Fruit fly (Drosophila melanogaster) Kc167 (cell line): ENCODE results near the gene CG7568.

ENCODE experiments used
- h ChIP-seq: fragments of >200 bp; optimal IDR thresholded peaks from 3 replicates; lab custom pipeline; 2018; ENCODE audit warnings: missing external identifiers
- psq ChIP-seq: fragments of >200 bp; optimal IDR thresholded peaks from 2 replicates; lab custom pipeline; 2017; ENCODE audit warnings: missing external identifiers
- ttk ChIP-seq: sonication (Bioruptor generic); optimal IDR thresholded peaks from 2 replicates; lab custom pipeline; 2017; ENCODE audit warnings: missing external identifiers

DNA sequence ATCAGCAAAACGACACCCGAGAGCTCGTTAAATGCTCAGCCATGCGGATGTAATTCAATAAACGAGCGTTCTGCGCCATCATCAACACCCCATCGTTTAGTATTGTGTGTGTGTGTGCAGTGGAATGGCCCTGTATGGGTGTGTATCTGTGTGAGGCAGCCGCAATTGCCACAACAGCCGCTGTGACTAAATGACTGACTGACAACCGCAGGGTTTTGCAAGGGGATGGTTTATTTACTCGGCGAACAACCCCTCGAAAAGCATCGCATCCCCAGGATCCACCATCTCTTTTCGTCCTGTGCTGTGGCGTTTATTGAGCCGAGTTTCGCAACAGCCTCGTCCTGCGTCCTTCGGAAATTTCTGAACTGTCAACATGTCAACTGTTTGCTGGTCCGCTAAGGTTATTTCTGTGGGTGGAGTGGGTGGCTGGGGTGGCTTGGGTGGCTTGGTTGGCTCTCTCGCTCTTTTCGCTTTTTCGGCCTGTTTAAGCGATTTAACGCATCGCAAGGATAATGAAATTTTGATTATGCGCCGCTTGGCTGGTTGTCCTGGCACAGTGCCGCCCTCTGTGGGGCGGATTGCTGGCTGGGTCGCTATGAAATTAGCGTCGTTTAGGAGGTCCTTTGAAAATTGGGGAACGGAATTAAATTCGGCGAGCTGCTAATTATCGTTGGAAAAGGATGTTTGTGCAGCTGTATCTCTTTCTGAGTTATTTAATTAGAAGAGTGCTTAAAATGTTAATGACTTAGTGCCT, 47.7 kb downstream of the CG7568 start:
- TF ChIP-seq h (lab: Kevin White, UChicago) (no peak), psq (lab: Kevin White, UChicago) (no peak), ttk (lab: Kevin White, UChicago) (no peak)
